Fruit fly (Drosophila melanogaster) whole organism, embryonic: ENCODE data around the gene CG31600.
A peak's percentile ranks its signal among the peaks of the same experiment; 100 is the strongest.

Experiments used
- Abd-B ChIP-seq: fragments of 200-800 bp; sonication (Bioruptor generic); optimal IDR thresholded peaks from 2 replicates; lab custom pipeline; 2018; ENCODE audit warnings: missing biosample characterization, mild to moderate bottlenecking, missing genetic modification characterization, moderate library complexity
- B-H1 ChIP-seq: fragments of 200-800 bp; sonication (Bioruptor generic); IDR thresholded peaks from 3 replicates; pipeline ENCODE4 v1.3.6; 2022; ENCODE audit warnings: missing biosample characterization, missing genetic modification characterization
- CG12769 ChIP-seq: fragments of 200-800 bp; sonication (Bioruptor generic); optimal IDR thresholded peaks from 2 replicates; lab custom pipeline; 2019; ENCODE audit warnings: missing biosample characterization, mild to moderate bottlenecking, missing genetic modification characterization, moderate library complexity
- CG15269 ChIP-seq: fragments of 200-800 bp; sonication (Bioruptor generic); optimal IDR thresholded peaks from 2 replicates; lab custom pipeline; 2018; ENCODE audit warnings: missing biosample characterization, mild to moderate bottlenecking, missing genetic modification characterization, moderate library complexity
- CG2120 ChIP-seq: fragments of 200-800 bp; sonication (Bioruptor generic); optimal IDR thresholded peaks from 3 replicates; lab custom pipeline; 2016; ENCODE audit warnings: missing biosample characterization, missing genetic modification characterization
- CG2199 ChIP-seq: fragments of 200-800 bp; sonication (Bioruptor generic); IDR thresholded peaks from 3 replicates; pipeline ENCODE4 v1.3.6; 2022; ENCODE audit warnings: missing biosample characterization, missing genetic modification characterization
- CG3407 ChIP-seq: fragments of 200-800 bp; sonication (Bioruptor generic); optimal IDR thresholded peaks from 2 replicates; lab custom pipeline; 2018; ENCODE audit warnings: missing biosample characterization, mild to moderate bottlenecking, missing genetic modification characterization
- CG34224 ChIP-seq: fragments of 200-800 bp; sonication (Bioruptor generic); IDR thresholded peaks from 3 replicates; pipeline ENCODE4 v1.3.6; 2022; ENCODE audit warnings: missing biosample characterization, missing genetic modification characterization; ENCODE audit not compliant: partially characterized antibody
- CG4282 ChIP-seq: fragments of 200-800 bp; sonication (Bioruptor generic); optimal IDR thresholded peaks from 2 replicates; lab custom pipeline; 2016; ENCODE audit warnings: missing biosample characterization, missing genetic modification characterization
- CG4360 ChIP-seq: fragments of 200-800 bp; sonication (Bioruptor generic); IDR thresholded peaks from 2 replicates; pipeline ENCODE4 v1.3.6; 2022; ENCODE audit warnings: missing biosample characterization, missing genetic modification characterization
- CG6254 ChIP-seq: fragments of 200-800 bp; sonication (Bioruptor generic); optimal IDR thresholded peaks from 3 replicates; lab custom pipeline; 2017; ENCODE audit warnings: mild to moderate bottlenecking, missing biosample characterization, missing genetic modification reagents, missing genetic modification characterization
- Deaf1 ChIP-seq: fragments of 200-800 bp; optimal IDR thresholded peaks from 3 replicates; lab custom pipeline; 2019; ENCODE audit warnings: missing biosample characterization, mild to moderate bottlenecking, missing genetic modification characterization, moderate library complexity
- Ets65A ChIP-seq: fragments of 200-800 bp; sonication (Bioruptor generic); peaks from one replicate; lab custom pipeline; 2016; ENCODE audit warnings: missing biosample characterization, missing genetic modification characterization
- HLH4C ChIP-seq: fragments of 200-800 bp; sonication (Bioruptor generic); IDR thresholded peaks from 3 replicates; pipeline ENCODE4 v1.3.6; 2022; ENCODE audit warnings: missing biosample characterization, missing genetic modification characterization; ENCODE audit not compliant: partially characterized antibody
- Hr3 ChIP-seq: fragments of 200-800 bp; sonication (Bioruptor generic); optimal IDR thresholded peaks from 3 replicates; lab custom pipeline; 2016; ENCODE audit warnings: missing biosample characterization, missing genetic modification characterization
- Jarid2 ChIP-seq: fragments of 200-800 bp; sonication (Bioruptor generic); optimal IDR thresholded peaks from 3 replicates; lab custom pipeline; 2017; ENCODE audit warnings: mild to moderate bottlenecking, missing biosample characterization, missing genetic modification reagents, missing genetic modification characterization
- Med ChIP-seq: fragments of 200-800 bp; sonication (Bioruptor generic); peaks from one replicate; lab custom pipeline; 2016; ENCODE audit warnings: missing biosample characterization, missing genetic modification characterization, mild to moderate bottlenecking, inconsistent platforms, moderate library complexity
- NFAT ChIP-seq: fragments of 200-800 bp; sonication (Bioruptor generic); IDR thresholded peaks from 2 replicates; pipeline ENCODE4 v1.3.6; 2022; ENCODE audit warnings: missing biosample characterization, missing genetic modification characterization
- Nf-YB ChIP-seq: fragments of 200-800 bp; sonication (Bioruptor generic); optimal IDR thresholded peaks from 3 replicates; lab custom pipeline; 2019; ENCODE audit warnings: missing biosample characterization, mild to moderate bottlenecking, missing genetic modification characterization, moderate library complexity
- Nf-YC ChIP-seq: fragments of 200-800 bp; optimal IDR thresholded peaks from 3 replicates; lab custom pipeline; 2019; ENCODE audit warnings: missing biosample characterization, mild to moderate bottlenecking, missing genetic modification characterization, moderate library complexity
- Opbp ChIP-seq: fragments of 200-800 bp; sonication (Bioruptor generic); IDR thresholded peaks from 3 replicates; pipeline ENCODE4 v1.3.6; 2022; ENCODE audit warnings: missing biosample characterization, missing genetic modification characterization; ENCODE audit not compliant: partially characterized antibody
- abd-A ChIP-seq: fragments of 200-800 bp; sonication (Bioruptor generic); optimal IDR thresholded peaks from 3 replicates; lab custom pipeline; 2019; ENCODE audit warnings: missing biosample characterization, mild to moderate bottlenecking, missing genetic modification characterization, moderate library complexity
- az2 ChIP-seq: fragments of 200-800 bp; sonication (Bioruptor generic); optimal IDR thresholded peaks from 3 replicates; lab custom pipeline; 2016; ENCODE audit warnings: missing biosample characterization, missing genetic modification characterization
- crol ChIP-seq: fragments of 200-800 bp; sonication (Bioruptor generic); IDR thresholded peaks from 2 replicates; pipeline ENCODE4 v1.3.6; 2022; ENCODE audit warnings: missing biosample characterization, missing genetic modification characterization
- crp ChIP-seq, 2 experiments: fragments of 200-800 bp; sonication (Bioruptor generic); optimal IDR thresholded peaks; 2 replicates in 1 of 2; 3 replicates in 1 of 2; lab custom pipeline; 2017; ENCODE audit warnings: missing biosample characterization in 2 of 2, missing genetic modification characterization in 2 of 2, mild to moderate bottlenecking in 1 of 2, moderate library complexity in 1 of 2
- ewg ChIP-seq: fragments of 200-800 bp; sonication (Bioruptor generic); optimal IDR thresholded peaks from 3 replicates; lab custom pipeline; 2017; ENCODE audit warnings: mild to moderate bottlenecking, missing biosample characterization, missing genetic modification reagents, missing genetic modification characterization
- her ChIP-seq: fragments of 200-800 bp; sonication (Bioruptor generic); optimal IDR thresholded peaks from 2 replicates; lab custom pipeline; 2016; ENCODE audit warnings: missing biosample characterization, missing genetic modification characterization
- nau ChIP-seq: fragments of 200-800 bp; sonication (Bioruptor generic); optimal IDR thresholded peaks from 3 replicates; lab custom pipeline; 2017; ENCODE audit warnings: missing biosample characterization, mild to moderate bottlenecking, missing genetic modification characterization, missing genetic modification reagents
- nerfin-1 ChIP-seq: fragments of 200-800 bp; sonication (Bioruptor generic); optimal IDR thresholded peaks from 3 replicates; lab custom pipeline; 2019; ENCODE audit warnings: missing biosample characterization, mild to moderate bottlenecking, missing genetic modification characterization, moderate library complexity
- prd ChIP-seq, 3 experiments: fragments of >200 bp in 2 of 3; fragments of 200-800 bp in 1 of 3; sonication (Bioruptor generic) in 1 of 3; optimal IDR thresholded peaks in 2 of 3; IDR thresholded peaks in 1 of 3; 2 replicates in 2 of 3; 3 replicates in 1 of 3; pipeline versions ENCODE4 v1.3.6 to Lab custom; 2017 to 2022; ENCODE audit warnings: missing biosample characterization in 1 of 3, missing genetic modification characterization in 1 of 3
- sd ChIP-seq: fragments of 200-800 bp; sonication (Bioruptor generic); optimal IDR thresholded peaks from 3 replicates; lab custom pipeline; 2018; ENCODE audit warnings: missing biosample characterization, mild to moderate bottlenecking, missing genetic modification characterization, moderate library complexity
- sens ChIP-seq: fragments of 200-800 bp; sonication (Bioruptor generic); peaks from one replicate; lab custom pipeline; 2016; ENCODE audit warnings: missing biosample characterization, missing genetic modification characterization
- sens-2 ChIP-seq: fragments of 200-800 bp; sonication (Bioruptor generic); IDR thresholded peaks from 2 replicates; pipeline ENCODE4 v1.3.6; 2022; ENCODE audit warnings: missing biosample characterization, missing genetic modification characterization
- so ChIP-seq: fragments of 200-800 bp; sonication (Bioruptor generic); IDR thresholded peaks from 3 replicates; pipeline ENCODE4 v1.3.6; 2022; ENCODE audit warnings: missing biosample characterization, missing genetic modification characterization
- sqz ChIP-seq: fragments of 200-800 bp; sonication (Bioruptor generic); optimal IDR thresholded peaks from 3 replicates; lab custom pipeline; 2018; ENCODE audit warnings: missing biosample characterization, mild to moderate bottlenecking, missing genetic modification characterization
- sr ChIP-seq: fragments of 200-800 bp; sonication (Bioruptor generic); IDR thresholded peaks from 3 replicates; pipeline ENCODE4 v1.3.6; 2022; ENCODE audit warnings: missing biosample characterization, missing genetic modification characterization
- vnd ChIP-seq: fragments of 200-800 bp; sonication (Bioruptor generic); IDR thresholded peaks from 3 replicates; pipeline ENCODE4 v1.3.6; 2022; ENCODE audit warnings: missing biosample characterization, missing genetic modification characterization; ENCODE audit not compliant: partially characterized antibody

Gene CG31600

dm6 chr2L:21898189-21898588, 17.0 kb downstream of the CG31600 start, which contains the start of gene CG11629:
CG11629 (minus strand) TSS chr2L:21898289.
- TF ChIP-seq crp (GFP tag; optimal IDR thresholded peaks at IDR 0.05; lab: Kevin White, UChicago) (no peak), CG3407 (no peak), B-H1 (GFP tag; lab: Robert Waterston, UW) (no peak)
- TF ChIP-seq, all 482 proteins: peak for 0

dm6 chr2L:21896046-21896445, 19.1 kb downstream of the CG31600 start:
- peak; percentile 51 for TF ChIP-seq Abd-B (GFP tag; lab: Kevin White, UChicago)
- no peak for TF ChIP-seq HLH4C (GFP tag; lab: Robert Waterston, UW)
- 0 out of 3 replicates have a peak, but pooled peaks have one; percentile 29 for TF ChIP-seq so (GFP tag; lab: Robert Waterston, UW)
- no peak for TF ChIP-seq CG2120
- TF ChIP-seq sd, result peak; percentile 1
- TF ChIP-seq crol (GFP tag; lab: Robert Waterston, UW), result peak; percentile 57; the same call in 1 of the 2 replicates
- TF ChIP-seq Med, result peak; percentile 30
- TF ChIP-seq CG2199, result 0 out of 3 replicates have a peak, but pooled peaks have one; percentile 38

- TF ChIP-seq CG4360 (GFP tag; lab: Robert Waterston, UW) (peak; percentile 56), sqz (GFP tag; lab: Kevin White, UChicago) (peak; percentile 5), abd-A (peak; percentile 62), CG34224 (GFP tag; lab: Robert Waterston, UW) (no peak)
Measured at dm6 chr2L:21890205-21890604, 25.0 kb downstream of the CG31600 start.

- TF ChIP-seq her (GFP tag; lab: Kevin White, UChicago) (no peak), nau (peak; percentile 86), Deaf1 (tag; lab: Kevin White, UChicago) (peak; percentile 9), Ets65A (GFP tag; lab: Kevin White, UChicago) (peak; percentile 12), CG2199 (0 out of 3 replicates have a peak, but pooled peaks have one; percentile 25), CG12769 (tag; lab: Kevin White, UChicago) (peak; percentile 48), sd (peak; percentile 91), sens-2 (GFP tag; lab: Robert Waterston, UW) (no peak), NFAT (no peak), sens (GFP tag; lab: Kevin White, UChicago) (peak; percentile 29), sr (peak; percentile 99), crol (GFP tag; lab: Robert Waterston, UW) (0 out of 2 replicates have a peak, but pooled peaks have one; percentile 50)
Measured at dm6 chr2L:21887582-21887981, 27.6 kb downstream of the CG31600 start.

- peak; percentile 85 for TF ChIP-seq sr
- TF ChIP-seq ewg (GFP tag; lab: Kevin White, UChicago), result peak; percentile 11
- TF ChIP-seq CG2199, result peak; percentile 87; the same call in 2 of the 3 replicates
- peak; percentile 66 for TF ChIP-seq Med
- TF ChIP-seq prd (optimal IDR thresholded peaks at IDR 0.05; lab: Kevin White, UChicago), result no peak
- TF ChIP-seq prd (GFP tag; IDR thresholded peaks at IDR 0.05; lab: Robert Waterston, UW), result 0 out of 3 replicates have a peak, but pooled peaks have one; percentile 38
- peak; percentile 61 for TF ChIP-seq CG6254
- 0 out of 3 replicates have a peak, but pooled peaks have one; percentile 5 for TF ChIP-seq Opbp (GFP tag; lab: Robert Waterston, UW)
- peak; percentile 20 for TF ChIP-seq Nf-YB (GFP tag; lab: Kevin White, UChicago)
- no peak for TF ChIP-seq crp (GFP tag; optimal IDR thresholded peaks at IDR 0.05; lab: Kevin White, UChicago)
- TF ChIP-seq nerfin-1 (tag; lab: Kevin White, UChicago), result peak; percentile 42
- TF ChIP-seq Nf-YC, result peak; percentile 16
- TF ChIP-seq CG4282 (GFP tag; lab: Kevin White, UChicago), result no peak
- TF ChIP-seq Hr3 (GFP tag; lab: Kevin White, UChicago), result no peak
- TF ChIP-seq her (GFP tag; lab: Kevin White, UChicago), result no peak
- no peak for TF ChIP-seq CG15269 (tag; lab: Kevin White, UChicago)
- TF ChIP-seq Jarid2, result no peak
- TF ChIP-seq az2 (GFP tag; lab: Kevin White, UChicago), result no peak
- no peak for TF ChIP-seq vnd
Measured at dm6 chr2L:21886260-21886659, 28.9 kb downstream of the CG31600 start.
